Worm (Caenorhabditis elegans) whole organism, L2 larva: ENCODE measurements around the gene jud-4.
A peak's percentile ranks its signal among the peaks of the same experiment; 100 is the strongest.

ENCODE experiments used
- F13H6.1 ChIP-seq: sonication (generic microtip); optimal IDR thresholded peaks from 2 replicates; lab custom pipeline; 2016; ENCODE audit warnings: missing genetic modification characterization, missing compliant biosample characterization
- R02D3.7 ChIP-seq: fragments of 150-350 bp; optimal IDR thresholded peaks from 2 replicates; lab custom pipeline; 2014; ENCODE audit warnings: missing biosample characterization, missing genetic modification characterization
- Y55F3AM.14 ChIP-seq: fragments of 200-800 bp; sonication (Bioruptor generic); optimal IDR thresholded peaks from 2 replicates; lab custom pipeline; 2018; ENCODE audit warnings: mild to moderate bottlenecking, missing genetic modification characterization, missing compliant biosample characterization
- ZK546.5 ChIP-seq: sonication (generic microtip); optimal IDR thresholded peaks from 2 replicates; lab custom pipeline; 2017; ENCODE audit warnings: missing biosample characterization, missing genetic modification characterization
- alr-1 ChIP-seq: fragments of 150-350 bp; optimal IDR thresholded peaks from 2 replicates; lab custom pipeline; 2014; ENCODE audit warnings: missing biosample characterization, missing genetic modification characterization
- aly-2 ChIP-seq: fragments of 150-350 bp; optimal IDR thresholded peaks from 2 replicates; lab custom pipeline; 2014; ENCODE audit warnings: missing biosample characterization, missing genetic modification characterization
- ama-1 ChIP-seq: fragments of 150-350 bp; optimal IDR thresholded peaks from 2 replicates; lab custom pipeline; 2018; ENCODE audit warnings: inconsistent platforms
- blmp-1 ChIP-seq: sonication (generic microtip); optimal IDR thresholded peaks from 2 replicates; lab custom pipeline; 2017; ENCODE audit warnings: missing genetic modification characterization, mild to moderate bottlenecking, missing compliant biosample characterization, antibody characterized with exemption, moderate library complexity; ENCODE audit not compliant: insufficient read depth
- ceh-16 ChIP-seq: fragments of 150-350 bp; optimal IDR thresholded peaks from 2 replicates; lab custom pipeline; 2014; ENCODE audit warnings: missing biosample characterization, missing genetic modification characterization
- ceh-82 ChIP-seq: fragments of 150-350 bp; optimal IDR thresholded peaks from 2 replicates; lab custom pipeline; 2014; ENCODE audit warnings: missing biosample characterization, missing genetic modification characterization
- dmd-4 ChIP-seq: sonication (generic microtip); optimal IDR thresholded peaks from 2 replicates; lab custom pipeline; 2017; ENCODE audit warnings: missing biosample characterization, missing genetic modification characterization
- egl-27 ChIP-seq: sonication (generic microtip); optimal IDR thresholded peaks from 3 replicates; lab custom pipeline; 2017; ENCODE audit warnings: missing biosample characterization, missing genetic modification reagents, missing genetic modification characterization
- elt-1 ChIP-seq: fragments of 150-350 bp; optimal IDR thresholded peaks from 2 replicates; lab custom pipeline; 2014; ENCODE audit warnings: missing biosample characterization, missing genetic modification characterization
- fos-1 ChIP-seq: fragments of 150-350 bp; optimal IDR thresholded peaks from 2 replicates; lab custom pipeline; 2014; ENCODE audit warnings: missing biosample characterization, missing genetic modification characterization
- gmeb-1 ChIP-seq: fragments of 150-350 bp; optimal IDR thresholded peaks from 2 replicates; lab custom pipeline; 2014; ENCODE audit warnings: missing biosample characterization, missing genetic modification characterization
- lin-39 ChIP-seq: fragments of 150-350 bp; optimal IDR thresholded peaks from 2 replicates; lab custom pipeline; 2014; ENCODE audit warnings: missing biosample characterization, missing genetic modification reagents, missing genetic modification characterization
- lsy-2 ChIP-seq, 2 experiments: fragments of 150-350 bp in 1 of 2; sonication (generic microtip) in 1 of 2; optimal IDR thresholded peaks; 2 replicates each; lab custom pipeline; 2014 to 2017; ENCODE audit warnings: missing biosample characterization in 2 of 2, missing genetic modification characterization in 2 of 2
- mab-5 ChIP-seq: fragments of 150-350 bp; optimal IDR thresholded peaks from 2 replicates; lab custom pipeline; 2014; ENCODE audit warnings: missing biosample characterization, missing genetic modification characterization
- mbf-1 ChIP-seq: sonication (generic microtip); optimal IDR thresholded peaks from 2 replicates; lab custom pipeline; 2017; ENCODE audit warnings: missing biosample characterization, missing genetic modification characterization
- mdl-1 ChIP-seq, 2 experiments: fragments of 150-350 bp in 1 of 2; sonication (generic microtip) in 1 of 2; optimal IDR thresholded peaks; 2 replicates each; lab custom pipeline; 2017; ENCODE audit warnings: missing biosample characterization in 2 of 2, missing genetic modification characterization in 2 of 2
- nhr-12 ChIP-seq: fragments of 150-350 bp; optimal IDR thresholded peaks from 2 replicates; lab custom pipeline; 2014; ENCODE audit warnings: missing biosample characterization, missing genetic modification characterization
- nhr-21 ChIP-seq: fragments of 150-350 bp; optimal IDR thresholded peaks from 2 replicates; lab custom pipeline; 2014; ENCODE audit warnings: missing biosample characterization, missing genetic modification characterization
- nhr-237 ChIP-seq: fragments of 150-350 bp; optimal IDR thresholded peaks from 2 replicates; lab custom pipeline; 2014; ENCODE audit warnings: missing biosample characterization, missing genetic modification characterization
- nhr-25 ChIP-seq: fragments of 150-350 bp; sonication (generic microtip); optimal IDR thresholded peaks from 3 replicates; lab custom pipeline; 2014; ENCODE audit warnings: missing biosample characterization, missing genetic modification characterization
- nhr-6 ChIP-seq: fragments of 150-350 bp; optimal IDR thresholded peaks from 2 replicates; lab custom pipeline; 2014; ENCODE audit warnings: missing biosample characterization, missing genetic modification characterization
- nhr-77 ChIP-seq: fragments of 150-350 bp; optimal IDR thresholded peaks from 2 replicates; lab custom pipeline; 2014; ENCODE audit warnings: missing biosample characterization, missing genetic modification characterization
- sem-4 ChIP-seq: fragments of 150-350 bp; optimal IDR thresholded peaks from 2 replicates; lab custom pipeline; 2014; ENCODE audit warnings: missing biosample characterization, missing genetic modification reagents, missing genetic modification characterization
- skn-1 ChIP-seq: sonication (generic microtip); optimal IDR thresholded peaks from 2 replicates; lab custom pipeline; 2017; ENCODE audit warnings: missing biosample characterization, missing genetic modification characterization
- sma-3 ChIP-seq: sonication (generic microtip); optimal IDR thresholded peaks from 2 replicates; lab custom pipeline; 2016; ENCODE audit warnings: missing genetic modification reagents, missing genetic modification characterization, missing compliant biosample characterization
- sma-9 ChIP-seq, 2 experiments: fragments of 150-350 bp in 1 of 2; sonication (generic microtip) in 1 of 2; optimal IDR thresholded peaks; 2 replicates each; lab custom pipeline; 2014 to 2016; ENCODE audit warnings: missing genetic modification characterization in 2 of 2, mild to moderate bottlenecking in 1 of 2, missing biosample characterization in 1 of 2, missing compliant biosample characterization in 1 of 2, missing genetic modification reagents in 1 of 2, moderate library complexity in 1 of 2
- snpc-4 ChIP-seq: fragments of 150-350 bp; optimal IDR thresholded peaks from 2 replicates; lab custom pipeline; 2014; ENCODE audit warnings: missing biosample characterization, missing genetic modification characterization
- unc-55 ChIP-seq: fragments of 150-350 bp; sonication (generic microtip); optimal IDR thresholded peaks from 3 replicates; lab custom pipeline; 2014; ENCODE audit warnings: missing biosample characterization, missing genetic modification reagents, missing genetic modification characterization
- unc-62 ChIP-seq: fragments of 150-350 bp; optimal IDR thresholded peaks from 2 replicates; lab custom pipeline; 2014; ENCODE audit warnings: missing biosample characterization, missing genetic modification reagents, missing genetic modification characterization
- zag-1 ChIP-seq: fragments of 150-350 bp; optimal IDR thresholded peaks from 2 replicates; lab custom pipeline; 2014; ENCODE audit warnings: missing biosample characterization, missing genetic modification characterization
- ztf-4 ChIP-seq: fragments of 150-350 bp; optimal IDR thresholded peaks from 2 replicates; lab custom pipeline; 2014; ENCODE audit warnings: missing biosample characterization, missing genetic modification characterization

jud-4 gene

DNA sequence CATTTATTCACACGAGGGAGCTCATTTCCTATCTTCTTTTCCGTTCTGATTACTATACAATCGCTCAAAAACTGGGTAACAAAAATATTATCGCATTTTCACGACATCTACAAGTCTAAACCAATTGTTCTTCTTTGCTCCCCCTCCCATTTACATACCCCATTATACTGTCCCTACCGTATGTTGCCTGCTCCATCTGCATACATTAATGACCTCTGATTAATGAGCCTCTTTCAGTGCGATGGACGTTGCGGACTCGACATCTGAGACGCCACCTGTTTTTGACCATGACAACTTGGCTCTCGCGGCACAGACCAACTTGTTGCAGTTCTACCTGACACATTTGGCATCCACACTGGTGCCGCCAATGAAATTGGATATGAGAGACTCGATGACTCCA, 25.2 kb downstream of the jud-4 start, which contains the start of gene nhr-91:
nhr-91 (plus strand) TSS at position 232 of the 400 bp plus-strand sequence.
- TF ChIP-seq nhr-21 (tag; lab: Kevin White, UChicago) (no peak), ceh-82 (tag; lab: Kevin White, UChicago) (no peak), alr-1 (no peak), unc-62 (GFP tag; lab: Kevin White, UChicago) (no peak)

DNA sequence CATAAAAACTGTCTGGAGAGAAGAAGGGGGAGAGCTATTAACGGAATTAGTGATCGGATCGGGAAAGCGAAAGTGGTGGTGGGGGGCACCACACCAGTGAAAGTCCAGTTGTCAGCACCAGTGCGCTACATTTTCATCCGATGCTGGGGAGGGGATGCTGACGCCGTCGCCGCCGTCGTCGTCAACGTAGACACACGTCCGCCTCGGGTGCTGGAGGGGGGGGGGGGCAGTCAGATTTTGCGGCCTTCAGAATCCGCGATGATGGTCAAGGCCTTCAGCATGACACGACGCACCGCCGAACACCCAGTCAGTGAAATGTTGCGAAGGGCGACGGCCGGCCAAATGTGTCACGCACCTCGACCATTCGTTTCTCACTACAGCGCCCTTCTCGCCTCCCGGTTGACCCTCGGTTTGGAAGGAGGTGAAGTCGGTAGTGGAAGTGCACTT, 26.4 kb downstream of the jud-4 start:
- no peak for TF ChIP-seq F13H6.1 (tag; lab: Kevin White, UChicago)
- peak; percentile 98 for TF ChIP-seq blmp-1 (tag; lab: Kevin White, UChicago)
- peak; percentile 29 for TF ChIP-seq egl-27 (tag; lab: Kevin White, UChicago)
- TF ChIP-seq elt-1 (tag; lab: Kevin White, UChicago) = no peak
- peak; percentile 13 for TF ChIP-seq sma-3
- TF ChIP-seq sma-9 (GFP tag; optimal IDR thresholded peaks at IDR 0.05; lab: Kevin White, UChicago) = peak; percentile 39
- TF ChIP-seq sma-9 (tag; optimal IDR thresholded peaks at IDR 0.05; lab: Kevin White, UChicago) = no peak
- TF ChIP-seq sem-4 = no peak
- no peak for TF ChIP-seq lin-39
- TF ChIP-seq nhr-21 (tag; lab: Kevin White, UChicago) = peak; percentile 6
- TF ChIP-seq mbf-1 (tag; lab: Kevin White, UChicago) = no peak
- peak; percentile 18 for TF ChIP-seq nhr-25 (tag; lab: Kevin White, UChicago)
- TF ChIP-seq ceh-16 (tag; lab: Kevin White, UChicago) = peak; percentile 91
- no peak for TF ChIP-seq R02D3.7
- no peak for TF ChIP-seq skn-1 (tag; lab: Kevin White, UChicago)
- TF ChIP-seq Y55F3AM.14 (GFP tag; lab: Kevin White, UChicago) = peak; percentile 22

DNA sequence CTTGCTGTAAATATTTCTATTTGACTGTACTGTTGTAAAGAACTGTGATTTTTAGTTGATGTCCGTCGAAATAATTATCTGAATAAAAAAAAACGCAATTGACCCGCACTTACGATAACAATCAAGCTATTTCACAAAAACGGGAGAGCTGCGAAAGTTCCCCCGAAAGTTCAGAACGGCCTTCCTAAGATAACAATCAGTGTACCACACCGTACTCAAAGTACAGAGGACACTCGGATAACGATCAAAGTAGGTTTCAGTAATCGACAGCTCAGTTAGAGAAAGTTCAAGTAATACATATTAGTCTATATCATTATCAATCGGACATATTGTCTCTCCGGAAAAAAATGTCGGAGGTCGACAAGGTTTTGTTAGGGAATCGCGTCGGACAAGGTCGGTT, 27.1 kb downstream of the jud-4 start:
- TF ChIP-seq unc-55 (GFP tag; lab: Kevin White, UChicago) (no peak), snpc-4 (no peak), ZK546.5 (no peak), nhr-6 (tag; lab: Kevin White, UChicago) (no peak), zag-1 (no peak), elt-1 (tag; lab: Kevin White, UChicago) (peak; percentile 56), nhr-237 (tag; lab: Kevin White, UChicago) (no peak), ceh-82 (tag; lab: Kevin White, UChicago) (no peak), nhr-12 (no peak), R02D3.7 (no peak), Y55F3AM.14 (GFP tag; lab: Kevin White, UChicago) (no peak), mab-5 (tag; lab: Kevin White, UChicago) (no peak), fos-1 (tag; lab: Kevin White, UChicago) (no peak), lsy-2 (tag; optimal IDR thresholded peaks at IDR 0.05; lab: Kevin White, UChicago) (no peak), ceh-16 (tag; lab: Kevin White, UChicago) (peak; percentile 86), skn-1 (tag; lab: Kevin White, UChicago) (no peak), sma-9 (GFP tag; optimal IDR thresholded peaks at IDR 0.05; lab: Kevin White, UChicago) (peak; percentile 81), sma-9 (tag; optimal IDR thresholded peaks at IDR 0.05; lab: Kevin White, UChicago) (no peak), blmp-1 (tag; lab: Kevin White, UChicago) (no peak), mdl-1 (tag; optimal IDR thresholded peaks at IDR 0.05; lab: Kevin White, UChicago) (no peak), ztf-4 (tag; lab: Kevin White, UChicago) (no peak), unc-62 (GFP tag; lab: Kevin White, UChicago) (no peak), dmd-4 (tag; lab: Kevin White, UChicago) (no peak), nhr-21 (tag; lab: Kevin White, UChicago) (no peak), sem-4 (no peak), gmeb-1 (no peak), ama-1 (lab: Kevin White, UChicago) (no peak)

DNA sequence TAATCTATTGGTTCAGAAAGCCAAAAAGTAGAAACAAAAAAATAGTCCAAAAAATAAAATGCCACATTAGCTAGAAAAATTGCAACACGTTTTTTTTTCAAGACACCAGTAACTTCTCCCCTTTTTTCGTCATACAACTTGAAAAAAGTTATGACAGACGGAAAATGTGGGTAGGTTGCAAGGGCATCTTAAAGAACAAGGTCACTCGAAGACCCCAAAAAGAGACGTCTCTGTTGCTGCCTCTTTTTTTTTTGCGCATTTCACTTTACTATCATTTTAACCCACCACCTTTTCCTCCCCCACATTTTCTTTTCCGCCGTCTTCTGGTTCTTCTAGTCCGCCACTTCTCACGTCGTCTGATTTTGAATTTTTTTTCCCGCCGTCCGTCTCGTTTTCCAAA, 28.2 kb downstream of the jud-4 start:
- TF ChIP-seq blmp-1 (tag; lab: Kevin White, UChicago) (peak; percentile 62), R02D3.7 (no peak), nhr-25 (tag; lab: Kevin White, UChicago) (peak; percentile 33)

DNA sequence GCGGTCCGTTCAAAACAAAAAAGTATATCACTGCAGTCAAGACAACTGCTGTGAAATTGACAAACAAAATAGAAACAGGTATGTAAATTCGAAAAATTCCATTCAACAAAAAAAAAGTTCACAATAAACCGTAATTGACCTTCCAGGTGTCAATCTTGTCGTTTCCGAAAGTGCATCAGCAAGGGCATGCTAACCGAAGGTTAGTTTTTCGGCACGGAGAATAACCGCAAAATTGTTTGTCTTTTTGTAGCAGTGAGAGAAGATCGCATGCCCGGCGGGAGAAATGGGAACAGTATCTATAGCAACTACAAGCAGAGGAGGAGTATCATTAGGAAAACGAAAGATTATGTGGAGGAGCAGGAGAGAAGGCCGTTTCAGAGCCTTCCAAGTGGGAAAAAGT, 28.8 kb downstream of the jud-4 start:
- TF ChIP-seq ceh-16 (tag; lab: Kevin White, UChicago) (peak; percentile 17), nhr-25 (tag; lab: Kevin White, UChicago) (peak; percentile 35), nhr-77 (tag; lab: Kevin White, UChicago) (no peak), aly-2 (tag; lab: Kevin White, UChicago) (no peak), mbf-1 (tag; lab: Kevin White, UChicago) (no peak)
